Worm (Caenorhabditis elegans) whole organism, L4 larva: ENCODE results near the gene C04F5.8.

Source experiments
- R02D3.7 ChIP-seq: fragments of 150-350 bp; sonication (generic microtip); optimal IDR thresholded peaks from 3 replicates; lab custom pipeline; 2014; ENCODE audit warnings: missing biosample characterization, missing genetic modification characterization
- nhr-11 ChIP-seq: fragments of 150-350 bp; optimal IDR thresholded peaks from 2 replicates; lab custom pipeline; 2014; ENCODE audit warnings: missing biosample characterization, missing genetic modification characterization
- nhr-42 ChIP-seq: fragments of 200-800 bp; sonication (Bioruptor generic); IDR thresholded peaks from 2 replicates; pipeline ENCODE4 v1.3.6; 2022; ENCODE audit warnings: missing genetic modification characterization, missing compliant biosample characterization

ce11 chrV:5144541-5144940, 31.0 kb upstream of the C04F5.8 start, which contains the start of gene F14F9.2:
- no peak for TF ChIP-seq nhr-42 (GFP tag; lab: Robert Waterston, UW)
- no peak for TF ChIP-seq R02D3.7
- TF ChIP-seq nhr-11 (tag; lab: Kevin White, UChicago): no peak
